Fruit fly (Drosophila melanogaster): ENCODE results near the gene Gmppb.

- TF ChIP-seq CG11762 (GFP tag; optimal IDR thresholded peaks at IDR 0.05; ENCODE audit: insufficient read depth): no peak
- TF ChIP-seq CG15336 (GFP tag; IDR thresholded peaks at IDR 0.05): no peak
- TF ChIP-seq CG3032 (tag; optimal IDR thresholded peaks at IDR 0.05): no peak
- TF ChIP-seq Eip75B (GFP tag; optimal IDR thresholded peaks at IDR 0.05): no peak
- TF ChIP-seq fkh (GFP tag; optimal IDR thresholded peaks at IDR 0.05): no peak
- TF ChIP-seq Ets21C (GFP tag; optimal IDR thresholded peaks at IDR 0.05): no peak
- no peak for TF ChIP-seq CG6792 (GFP tag; optimal IDR thresholded peaks at IDR 0.05)
Observed at dm6 chr3R:4780262-4780661, 31.0 kb upstream of the Gmppb start, which contains the start of gene CG14655.
